Fruit fly (Drosophila melanogaster) whole organism, prepupa: ENCODE results near the gene CG2641.
A peak's percentile ranks its signal among the peaks of the same experiment; 100 is the strongest.

Experiments used
- Blimp-1 ChIP-seq: fragments of 200-800 bp; sonication (Bioruptor generic); optimal IDR thresholded peaks from 3 replicates; lab custom pipeline; 2017; ENCODE audit warnings: missing biosample characterization, missing genetic modification characterization, mild to moderate bottlenecking, moderate library complexity, missing genetic modification reagents
- CG11294 ChIP-seq: fragments of 200-800 bp; sonication (Bioruptor generic); IDR thresholded peaks from 2 replicates; pipeline ENCODE4 v1.3.6; 2022; ENCODE audit warnings: missing biosample characterization, missing genetic modification characterization
- CG11902 ChIP-seq: fragments of 200-800 bp; sonication (Bioruptor generic); optimal IDR thresholded peaks from 3 replicates; lab custom pipeline; 2016; ENCODE audit warnings: missing biosample characterization, missing genetic modification characterization
- CG15336 ChIP-seq: fragments of 200-800 bp; sonication (Bioruptor generic); IDR thresholded peaks from 2 replicates; pipeline ENCODE4 v1.3.6; 2022; ENCODE audit warnings: missing biosample characterization, missing genetic modification characterization
- CG1621 ChIP-seq: fragments of 200-800 bp; sonication (Bioruptor generic); optimal IDR thresholded peaks from 3 replicates; lab custom pipeline; 2018; ENCODE audit warnings: missing biosample characterization, mild to moderate bottlenecking, missing genetic modification characterization
- CG16779 ChIP-seq: fragments of 200-800 bp; sonication (Bioruptor generic); optimal IDR thresholded peaks from 3 replicates; lab custom pipeline; 2017; ENCODE audit warnings: missing biosample characterization, mild to moderate bottlenecking, missing genetic modification characterization
- CG3032 ChIP-seq: fragments of 200-800 bp; optimal IDR thresholded peaks from 2 replicates; lab custom pipeline; 2019; ENCODE audit warnings: missing biosample characterization, mild to moderate bottlenecking, missing genetic modification characterization, moderate library complexity
- CG32006 ChIP-seq: fragments of 200-800 bp; sonication (Bioruptor generic); optimal IDR thresholded peaks from 3 replicates; lab custom pipeline; 2017; ENCODE audit warnings: missing biosample characterization, mild to moderate bottlenecking, missing genetic modification characterization
- CG4318 ChIP-seq: fragments of 200-800 bp; sonication (Bioruptor generic); optimal IDR thresholded peaks from 3 replicates; lab custom pipeline; 2017; ENCODE audit warnings: missing biosample characterization, mild to moderate bottlenecking, missing genetic modification characterization
- CG6163 ChIP-seq: fragments of 200-800 bp; sonication (Bioruptor generic); IDR thresholded peaks from 3 replicates; pipeline ENCODE4 v1.3.6; 2022; ENCODE audit warnings: missing biosample characterization, missing genetic modification characterization
- CG6276 ChIP-seq: fragments of 200-800 bp; sonication (Bioruptor generic); optimal IDR thresholded peaks from 2 replicates; lab custom pipeline; 2017; ENCODE audit warnings: missing biosample characterization, mild to moderate bottlenecking, missing genetic modification characterization
- CG7368 ChIP-seq: fragments of 200-800 bp; sonication (Bioruptor generic); optimal IDR thresholded peaks from 3 replicates; lab custom pipeline; 2016; ENCODE audit warnings: missing biosample characterization, missing genetic modification characterization
- CG8319 ChIP-seq: fragments of 200-800 bp; sonication (Bioruptor generic); optimal IDR thresholded peaks from 3 replicates; lab custom pipeline; 2016; ENCODE audit warnings: missing biosample characterization, missing genetic modification characterization
- CG8632 ChIP-seq: fragments of 200-800 bp; sonication (Bioruptor generic); optimal IDR thresholded peaks from 3 replicates; lab custom pipeline; 2016; ENCODE audit warnings: missing biosample characterization, missing genetic modification characterization
- CG9139 ChIP-seq: fragments of 200-800 bp; sonication (Bioruptor generic); optimal IDR thresholded peaks from 3 replicates; lab custom pipeline; 2017; ENCODE audit warnings: missing biosample characterization, mild to moderate bottlenecking, missing genetic modification characterization
- Eip78C ChIP-seq: fragments of 200-800 bp; sonication (Bioruptor generic); peaks from one replicate; lab custom pipeline; 2016; ENCODE audit warnings: missing biosample characterization, missing genetic modification characterization
- Eip93F ChIP-seq: fragments of 200-800 bp; sonication (Bioruptor generic); optimal IDR thresholded peaks from 2 replicates; lab custom pipeline; 2016; ENCODE audit warnings: missing biosample characterization, mild to moderate bottlenecking, missing genetic modification characterization
- Ets96B ChIP-seq: fragments of 200-800 bp; optimal IDR thresholded peaks from 2 replicates; lab custom pipeline; 2019; ENCODE audit warnings: missing biosample characterization, mild to moderate bottlenecking, missing genetic modification characterization, moderate library complexity
- Gug ChIP-seq: fragments of 200-800 bp; sonication (Bioruptor generic); IDR thresholded peaks from 2 replicates; pipeline ENCODE4 v1.3.6; 2022; ENCODE audit warnings: missing biosample characterization, missing genetic modification characterization
- Hr38 ChIP-seq: sonication (Bioruptor generic); optimal IDR thresholded peaks from 2 replicates; lab custom pipeline; 2016; ENCODE audit warnings: missing biosample characterization, missing genetic modification characterization
- Hr39 ChIP-seq: fragments of 200-800 bp; sonication (Bioruptor generic); optimal IDR thresholded peaks from 2 replicates; lab custom pipeline; 2016; ENCODE audit warnings: missing biosample characterization, missing genetic modification characterization
- Hr4 ChIP-seq: fragments of 200-800 bp; sonication (Bioruptor generic); optimal IDR thresholded peaks from 3 replicates; lab custom pipeline; 2016; ENCODE audit warnings: missing biosample characterization, missing genetic modification characterization
- Lpt ChIP-seq: fragments of 200-800 bp; sonication (Bioruptor generic); optimal IDR thresholded peaks from 3 replicates; lab custom pipeline; 2016; ENCODE audit warnings: missing biosample characterization, missing genetic modification characterization
- Met ChIP-seq: fragments of 200-800 bp; sonication (Bioruptor generic); optimal IDR thresholded peaks from 3 replicates; lab custom pipeline; 2016; ENCODE audit warnings: missing biosample characterization, missing genetic modification characterization
- OdsH ChIP-seq: fragments of 200-800 bp; sonication (Bioruptor generic); optimal IDR thresholded peaks from 3 replicates; lab custom pipeline; 2016; ENCODE audit warnings: missing biosample characterization, missing genetic modification characterization
- Smox ChIP-seq: fragments of 200-800 bp; sonication (Bioruptor generic); optimal IDR thresholded peaks from 3 replicates; lab custom pipeline; 2016; ENCODE audit warnings: missing biosample characterization, missing genetic modification characterization
- Sox102F ChIP-seq: fragments of 200-800 bp; sonication (Bioruptor generic); optimal IDR thresholded peaks from 2 replicates; lab custom pipeline; 2016; ENCODE audit warnings: missing biosample characterization, mild to moderate bottlenecking, missing genetic modification characterization
- Sox14 ChIP-seq: fragments of 200-800 bp; sonication (Bioruptor generic); optimal IDR thresholded peaks from 3 replicates; lab custom pipeline; 2016; ENCODE audit warnings: missing biosample characterization, missing genetic modification characterization
- Sox15 ChIP-seq: fragments of 200-800 bp; sonication (Bioruptor generic); optimal IDR thresholded peaks from 3 replicates; lab custom pipeline; 2016; ENCODE audit warnings: missing biosample characterization, missing genetic modification characterization
- cyc ChIP-seq: fragments of 200-800 bp; sonication (Bioruptor generic); optimal IDR thresholded peaks from 3 replicates; lab custom pipeline; 2016; ENCODE audit warnings: missing biosample characterization, missing genetic modification characterization
- dsx ChIP-seq: fragments of 200-800 bp; optimal IDR thresholded peaks from 3 replicates; lab custom pipeline; 2019; ENCODE audit warnings: missing biosample characterization, mild to moderate bottlenecking, missing genetic modification characterization, moderate library complexity; ENCODE audit not compliant: poor library complexity, severe bottlenecking
- esn ChIP-seq: fragments of 200-800 bp; sonication (Bioruptor generic); optimal IDR thresholded peaks from 2 replicates; lab custom pipeline; 2016; ENCODE audit warnings: missing biosample characterization, mild to moderate bottlenecking, missing genetic modification characterization, moderate library complexity
- fd59A ChIP-seq: fragments of 200-800 bp; sonication (Bioruptor generic); optimal IDR thresholded peaks from 2 replicates; lab custom pipeline; 2017; ENCODE audit warnings: missing biosample characterization, mild to moderate bottlenecking, missing genetic modification characterization, missing genetic modification reagents
- fd85E ChIP-seq: fragments of 200-800 bp; sonication (Bioruptor generic); optimal IDR thresholded peaks from 3 replicates; lab custom pipeline; 2016; ENCODE audit warnings: missing biosample characterization, missing genetic modification characterization
- fkh ChIP-seq: fragments of 200-800 bp; sonication (Bioruptor generic); optimal IDR thresholded peaks from 3 replicates; lab custom pipeline; 2017; ENCODE audit warnings: missing biosample characterization, mild to moderate bottlenecking, missing genetic modification characterization, moderate library complexity
- lz ChIP-seq: fragments of 200-800 bp; sonication (Bioruptor generic); optimal IDR thresholded peaks from 3 replicates; lab custom pipeline; 2016; ENCODE audit warnings: missing biosample characterization, missing genetic modification characterization
- net ChIP-seq: fragments of 200-800 bp; sonication (Bioruptor generic); optimal IDR thresholded peaks from 3 replicates; lab custom pipeline; 2016; ENCODE audit warnings: missing biosample characterization, missing genetic modification characterization
- pdm3 ChIP-seq: fragments of 200-800 bp; sonication (Bioruptor generic); optimal IDR thresholded peaks from 3 replicates; lab custom pipeline; 2016; ENCODE audit warnings: missing biosample characterization, missing genetic modification characterization
- svp ChIP-seq: fragments of 200-800 bp; sonication (Bioruptor generic); peaks from one replicate; lab custom pipeline; 2016; ENCODE audit warnings: missing biosample characterization, missing genetic modification characterization
- topi ChIP-seq: fragments of 200-800 bp; sonication (Bioruptor generic); optimal IDR thresholded peaks from 3 replicates; lab custom pipeline; 2016; ENCODE audit warnings: missing biosample characterization, missing genetic modification characterization

CG2641 gene

DNA sequence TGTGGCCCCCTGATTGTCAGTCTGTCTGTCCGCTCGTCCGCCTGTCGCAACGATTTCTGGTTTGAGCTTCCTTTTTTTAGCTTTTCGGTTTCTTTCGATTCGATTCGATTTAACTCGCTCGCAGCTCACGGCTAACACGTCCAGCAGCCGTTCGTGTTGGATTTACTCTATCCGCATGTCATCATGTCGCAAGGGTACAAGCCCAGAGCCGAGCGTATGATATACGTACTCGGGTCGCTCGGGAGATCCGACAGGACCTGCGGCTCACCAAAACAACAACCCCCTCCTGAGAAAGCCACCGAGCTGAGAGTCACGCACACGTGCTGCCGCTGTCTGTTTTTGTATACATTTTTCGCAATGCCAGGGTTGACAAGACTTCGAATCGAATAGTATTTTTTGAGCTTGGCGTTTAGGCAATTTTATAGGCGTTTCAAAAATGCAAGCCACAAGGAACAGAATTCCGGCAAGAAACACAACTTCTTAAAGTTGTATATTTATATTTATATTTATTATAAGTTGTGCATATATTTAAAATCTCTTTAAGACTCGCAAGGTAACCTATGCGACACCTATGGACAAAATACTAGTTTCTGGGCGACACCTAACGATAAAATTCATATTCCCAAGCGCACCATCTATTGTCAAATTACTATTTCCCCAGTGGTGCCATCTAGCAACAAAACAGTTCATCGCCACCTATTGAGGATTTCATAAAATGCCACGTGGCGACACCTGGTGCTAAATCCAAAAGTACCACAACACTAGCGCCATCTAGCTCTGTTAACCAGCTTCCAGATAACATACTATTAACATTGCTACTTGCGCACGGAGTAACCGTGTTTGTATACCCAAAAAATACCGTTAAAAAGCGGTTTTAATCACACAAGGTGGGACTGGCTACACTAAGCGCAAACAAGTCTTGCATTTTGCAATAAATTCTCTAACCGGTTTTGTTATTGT, 16.1 kb downstream of the CG2641 start, which contains the start of the genes CG2993 and sgll (continued):
- TF ChIP-seq Sox14 (GFP tag; lab: Kevin White, UChicago) (peak; percentile 82), Lpt (GFP tag; lab: Kevin White, UChicago) (peak; percentile 41), CG8632 (GFP tag; lab: Kevin White, UChicago) (no peak), Eip78C (GFP tag; lab: Kevin White, UChicago) (peak; percentile 91), fd59A (GFP tag; lab: Kevin White, UChicago) (peak; percentile 48), CG11902 (GFP tag; lab: Kevin White, UChicago) (peak; percentile 82), Met (GFP tag; lab: Kevin White, UChicago) (peak; percentile 84), Sox102F (peak; percentile 61), fd85E (GFP tag; lab: Kevin White, UChicago) (peak; percentile 20), CG15336 (GFP tag; lab: Robert Waterston, UW) (no peak), Eip93F (GFP tag; lab: Kevin White, UChicago) (no peak), esn (peak; percentile 90), CG16779 (tag; lab: Kevin White, UChicago) (peak; percentile 18), Blimp-1 (GFP tag; lab: Kevin White, UChicago) (peak; percentile 36), CG32006 (GFP tag; lab: Kevin White, UChicago) (peak; percentile 59), Gug (GFP tag; lab: Robert Waterston, UW) (peak; percentile 28; the same call in 1 of the 2 replicates), CG11294 (GFP tag; lab: Robert Waterston, UW) (peak; percentile 41; the same call in 1 of the 2 replicates), CG3032 (tag; lab: Kevin White, UChicago) (peak; percentile 50), Sox15 (GFP tag; lab: Kevin White, UChicago) (peak; percentile 80), dsx (GFP tag; lab: Kevin White, UChicago) (no peak), Hr38 (no peak), lz (peak; percentile 92), Hr39 (GFP tag; lab: Kevin White, UChicago) (peak; percentile 95), svp (peak; percentile 87), Ets96B (tag; lab: Kevin White, UChicago) (no peak), net (GFP tag; lab: Kevin White, UChicago) (peak; percentile 55), fkh (GFP tag; lab: Kevin White, UChicago) (peak; percentile 88), pdm3 (peak; percentile 85), Hr4 (GFP tag; lab: Kevin White, UChicago) (peak; percentile 60), cyc (GFP tag; lab: Kevin White, UChicago) (peak; percentile 97), OdsH (GFP tag; lab: Kevin White, UChicago) (peak; percentile 88), CG7368 (GFP tag; lab: Kevin White, UChicago) (peak; percentile 63), Smox (GFP tag; lab: Kevin White, UChicago) (peak; percentile 79)

- TF ChIP-seq topi (GFP tag; lab: Kevin White, UChicago) (no peak), Blimp-1 (GFP tag; lab: Kevin White, UChicago) (no peak), fkh (GFP tag; lab: Kevin White, UChicago) (no peak), Sox15 (GFP tag; lab: Kevin White, UChicago) (no peak), Hr38 (no peak), CG1621 (tag; lab: Kevin White, UChicago) (no peak)
These were observed 17.6 kb downstream of the CG2641 start, which contains the start of gene CG31473 for dm6 chr3R:7811514-7811913. CG31473 (plus strand) TSS chr3R:7811814.

DNA sequence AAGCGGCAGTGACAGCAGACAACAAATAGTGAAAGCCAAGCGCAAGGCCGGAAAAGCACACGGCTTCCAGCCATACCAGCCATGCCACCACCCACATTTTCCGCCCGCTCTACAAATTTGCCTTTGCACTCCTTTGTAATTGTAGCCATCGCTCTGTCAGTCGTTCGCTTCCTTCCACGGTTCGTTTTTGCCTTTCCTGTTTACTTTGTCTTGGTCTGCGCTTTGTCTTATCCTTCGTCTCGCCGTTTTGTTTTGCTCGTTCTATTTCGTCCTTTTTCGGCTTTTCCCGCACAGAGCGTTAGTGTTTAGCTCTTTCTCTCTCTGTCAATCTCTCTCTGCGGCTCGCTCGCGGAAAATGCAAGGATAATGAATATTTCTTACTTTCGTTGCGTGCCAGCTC, 19.6 kb downstream of the CG2641 start:
- TF ChIP-seq CG6163 (GFP tag; lab: Robert Waterston, UW), result no peak
- no peak for TF ChIP-seq CG4318 (GFP tag; lab: Kevin White, UChicago)
- TF ChIP-seq CG1621 (tag; lab: Kevin White, UChicago), result no peak
- no peak for TF ChIP-seq fkh (GFP tag; lab: Kevin White, UChicago)
- TF ChIP-seq CG8319 (GFP tag; lab: Kevin White, UChicago), result no peak
- TF ChIP-seq CG11902 (GFP tag; lab: Kevin White, UChicago), result no peak
- TF ChIP-seq cyc (GFP tag; lab: Kevin White, UChicago), result no peak
- TF ChIP-seq CG15336 (GFP tag; lab: Robert Waterston, UW), result no peak
- no peak for TF ChIP-seq CG6276 (GFP tag; lab: Kevin White, UChicago)
- no peak for TF ChIP-seq Gug (GFP tag; lab: Robert Waterston, UW)
- TF ChIP-seq topi (GFP tag; lab: Kevin White, UChicago), result no peak
- TF ChIP-seq Smox (GFP tag; lab: Kevin White, UChicago), result no peak
- TF ChIP-seq dsx (GFP tag; lab: Kevin White, UChicago), result no peak
- no peak for TF ChIP-seq svp
- TF ChIP-seq CG9139 (GFP tag; lab: Kevin White, UChicago), result no peak
